Fruit fly (Drosophila melanogaster): Measurements from ENCODE around the gene CG31673.

CG31673 gene

dm6 chr2L:20818432-20818831, 11.0 kb upstream of the CG31673 start, which contains the start of gene CheB38a:
CheB38a (minus strand) TSS chr2L:20818532.
- TF ChIP-seq luna (GFP tag; optimal IDR thresholded peaks at IDR 0.05), result no peak
- no peak for TF ChIP-seq NC2β (GFP tag; optimal IDR thresholded peaks at IDR 0.05)
- TF ChIP-seq HLHmδ (GFP tag; optimal IDR thresholded peaks at IDR 0.05), result no peak
- no peak for TF ChIP-seq bsh (GFP tag; optimal IDR thresholded peaks at IDR 0.05)
- TF ChIP-seq nmo (GFP tag; optimal IDR thresholded peaks at IDR 0.05), result no peak
- TF ChIP-seq btn (GFP tag; optimal IDR thresholded peaks at IDR 0.05), result no peak
- no peak for TF ChIP-seq gro (GFP tag; optimal IDR thresholded peaks at IDR 0.05)
- no peak for TF ChIP-seq nau (GFP tag; optimal IDR thresholded peaks at IDR 0.05)
- no peak for TF ChIP-seq zfh2 (GFP tag; optimal IDR thresholded peaks at IDR 0.05)
- TF ChIP-seq BEAF-32 (GFP tag; optimal IDR thresholded peaks at IDR 0.05), result no peak
- TF ChIP-seq CG4730 (GFP tag; IDR thresholded peaks at IDR 0.05), result no peak
- TF ChIP-seq BtbVII (GFP tag; optimal IDR thresholded peaks at IDR 0.05), result no peak
- no peak for TF ChIP-seq gsb (GFP tag; IDR thresholded peaks at IDR 0.05)
- TF ChIP-seq Sry-δ (GFP tag; optimal IDR thresholded peaks at IDR 0.05), result no peak
- TF ChIP-seq Jarid2 (GFP tag; optimal IDR thresholded peaks at IDR 0.05), result no peak

- TF ChIP-seq CG6654 (GFP tag; optimal IDR thresholded peaks at IDR 0.05) (no peak), CG10543 (GFP tag; optimal IDR thresholded peaks at IDR 0.05) (no peak), Camta (GFP tag; optimal IDR thresholded peaks at IDR 0.05) (no peak), ranshi (GFP tag; IDR thresholded peaks at IDR 0.05) (no peak), CG32767 (GFP tag; IDR thresholded peaks at IDR 0.05) (no peak), btn (GFP tag; optimal IDR thresholded peaks at IDR 0.05) (no peak), CG12391 (tag; optimal IDR thresholded peaks at IDR 0.05) (no peak), CG4730 (GFP tag; IDR thresholded peaks at IDR 0.05) (no peak), br (optimal IDR thresholded peaks at IDR 0.05) (no peak), fd3F (GFP tag; optimal IDR thresholded peaks at IDR 0.05) (no peak), B-H1 (GFP tag; IDR thresholded peaks at IDR 0.05) (no peak), CG10979 (tag; optimal IDR thresholded peaks at IDR 0.05) (no peak), CG7963 (GFP tag; IDR thresholded peaks at IDR 0.05; ENCODE audit: partially characterized antibody) (no peak), trh (GFP tag; optimal IDR thresholded peaks at IDR 0.05) (no peak), Fer2 (tag; optimal IDR thresholded peaks at IDR 0.05) (no peak), CG11504 (tag; optimal IDR thresholded peaks at IDR 0.05) (no peak)
Measured at dm6 chr2L:20820767-20821166, 8.6 kb upstream of the CG31673 start, which contains the start of gene CheB38c. CheB38c (minus strand) TSS chr2L:20820867.

- TF ChIP-seq Antp (GFP tag; optimal IDR thresholded peaks at IDR 0.05), result no peak
- TF ChIP-seq CG1792 (GFP tag; optimal IDR thresholded peaks at IDR 0.05), result no peak
- no peak for TF ChIP-seq HHEX (GFP tag; optimal IDR thresholded peaks at IDR 0.05)
- TF ChIP-seq fu2 (GFP tag; optimal IDR thresholded peaks at IDR 0.05), result no peak
- no peak for TF ChIP-seq Neu2 (GFP tag; optimal IDR thresholded peaks at IDR 0.05; ENCODE audit: borderline replicate concordance)
- 0 out of 3 replicates have a peak, but pooled peaks have one; percentile 36 for TF ChIP-seq vnd (GFP tag; IDR thresholded peaks at IDR 0.05; ENCODE audit: partially characterized antibody)
- TF ChIP-seq kah (GFP tag; optimal IDR thresholded peaks at IDR 0.05), result peak; percentile 55
- no peak for TF ChIP-seq CG15601 (tag; optimal IDR thresholded peaks at IDR 0.05)
- TF ChIP-seq CG13123 (GFP tag; optimal IDR thresholded peaks at IDR 0.05), result no peak
- TF ChIP-seq CG12071 (GFP tag; optimal IDR thresholded peaks at IDR 0.05), result no peak
- peak; percentile 70; the same call in 3 of the 4 replicates for TF ChIP-seq Dll (GFP tag; IDR thresholded peaks at IDR 0.05; ENCODE audit: partially characterized antibody)
- TF ChIP-seq CG4854 (GFP tag; optimal IDR thresholded peaks at IDR 0.05), result no peak
- no peak for TF ChIP-seq CG15696 (tag; optimal IDR thresholded peaks at IDR 0.05)
- no peak for TF ChIP-seq Chrac-16 (GFP tag; optimal IDR thresholded peaks at IDR 0.05)
- peak; percentile 57 for TF ChIP-seq B-H2 (GFP tag; optimal IDR thresholded peaks at IDR 0.05)
- TF ChIP-seq CG10654 (GFP tag; optimal IDR thresholded peaks at IDR 0.05), result no peak
- no peak; the same call in 1 of the 2 replicates for TF ChIP-seq CG4360 (GFP tag; IDR thresholded peaks at IDR 0.05)
- TF ChIP-seq CG15514 (GFP tag; optimal IDR thresholded peaks at IDR 0.05), result no peak
- TF ChIP-seq tna (GFP tag; IDR thresholded peaks at IDR 0.05; ENCODE audit: partially characterized antibody), result peak; percentile 44; the same call in 1 of the 2 replicates
Measured at dm6 chr2L:20821249-20822024, 8.0 kb upstream of the CG31673 start.

Measured in whole organism, embryonic.